Fruit fly (Drosophila melanogaster) whole organism, wandering third instar larva: Measurements from ENCODE around the gene Pus1.

Experiments used
- Abd-B ChIP-seq: fragments of >200 bp; optimal IDR thresholded peaks from 2 replicates; lab custom pipeline; 2017; ENCODE audit warnings: missing biosample characterization, missing genetic modification characterization
- CG9705 ChIP-seq: fragments of 200-800 bp; sonication (Bioruptor generic); optimal IDR thresholded peaks from 2 replicates; lab custom pipeline; 2018; ENCODE audit warnings: missing biosample characterization, mild to moderate bottlenecking, missing genetic modification characterization
- CrebA ChIP-seq: fragments of 200-800 bp; sonication (Bioruptor generic); optimal IDR thresholded peaks from 2 replicates; lab custom pipeline; 2016; ENCODE audit warnings: missing biosample characterization, mild to moderate bottlenecking, missing genetic modification characterization, borderline replicate concordance
- Dfd ChIP-seq: fragments of >200 bp; optimal IDR thresholded peaks from 2 replicates; lab custom pipeline; 2017; ENCODE audit warnings: missing biosample characterization, missing genetic modification characterization
- Hnf4 ChIP-seq: fragments of 200-800 bp; sonication (Bioruptor generic); optimal IDR thresholded peaks from 2 replicates; lab custom pipeline; 2016; ENCODE audit warnings: missing biosample characterization, mild to moderate bottlenecking, missing genetic modification characterization
- br ChIP-seq: fragments of 200-800 bp; sonication (Bioruptor generic); optimal IDR thresholded peaks from 2 replicates; lab custom pipeline; 2016; ENCODE audit warnings: missing biosample characterization, missing genetic modification characterization
- brk ChIP-seq: fragments of 200-800 bp; sonication (Bioruptor generic); optimal IDR thresholded peaks from 2 replicates; lab custom pipeline; 2016; ENCODE audit warnings: missing biosample characterization, mild to moderate bottlenecking, missing genetic modification characterization
- dmrt93B ChIP-seq: fragments of 200-800 bp; sonication (Bioruptor generic); optimal IDR thresholded peaks from 2 replicates; lab custom pipeline; 2018; ENCODE audit warnings: missing biosample characterization, mild to moderate bottlenecking, missing genetic modification characterization
- psq ChIP-seq: fragments of 200-800 bp; sonication (Bioruptor generic); optimal IDR thresholded peaks from 3 replicates; lab custom pipeline; 2017; ENCODE audit warnings: missing biosample characterization, mild to moderate bottlenecking, missing genetic modification characterization, moderate library complexity
- rgr ChIP-seq: fragments of 200-800 bp; sonication (Bioruptor generic); optimal IDR thresholded peaks from 3 replicates; lab custom pipeline; 2016; ENCODE audit warnings: missing biosample characterization, mild to moderate bottlenecking, missing genetic modification characterization
- sv ChIP-seq: fragments of 200-800 bp; sonication (Bioruptor generic); optimal IDR thresholded peaks from 3 replicates; lab custom pipeline; 2016; ENCODE audit warnings: missing biosample characterization, missing genetic modification characterization

dm6 chr3R:20602599-20602998, 10.1 kb upstream of the Pus1 start:
- TF ChIP-seq dmrt93B, result no peak
- TF ChIP-seq sv (GFP tag; lab: Kevin White, UChicago), result no peak
- no peak for TF ChIP-seq CG9705 (GFP tag; lab: Kevin White, UChicago)
- TF ChIP-seq Dfd (GFP tag; lab: Kevin White, UChicago), result no peak
- no peak for TF ChIP-seq br (GFP tag; lab: Kevin White, UChicago)
- no peak for TF ChIP-seq Abd-B
- TF ChIP-seq brk, result no peak
- TF ChIP-seq Hnf4 (GFP tag; lab: Kevin White, UChicago), result no peak
- TF ChIP-seq CrebA (GFP tag; lab: Kevin White, UChicago), result no peak
- no peak for TF ChIP-seq rgr (GFP tag; lab: Kevin White, UChicago)
- no peak for TF ChIP-seq psq (GFP tag; lab: Kevin White, UChicago)
